Fruit fly (Drosophila melanogaster): Measurements from ENCODE around the gene ERp44.

DNA sequence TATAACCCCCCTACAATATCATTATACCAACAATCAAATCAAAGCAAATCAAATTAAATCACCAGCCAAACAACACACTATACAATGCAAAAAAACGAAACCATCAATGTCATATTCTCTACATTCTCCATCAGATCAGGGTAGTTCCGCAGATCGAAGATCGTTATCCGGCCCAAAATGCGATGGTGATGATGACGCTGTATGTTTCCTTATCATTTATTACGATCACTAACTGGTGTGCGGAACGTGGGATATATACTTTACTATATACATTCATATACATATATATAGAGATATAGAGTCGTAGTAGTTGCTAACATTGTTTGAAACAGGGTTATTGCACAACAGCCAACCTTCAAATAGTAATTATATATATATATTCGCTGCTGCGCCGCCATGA is 16.2 kb downstream of the ERp44 start:
- TF ChIP-seq cic (GFP tag; optimal IDR thresholded peaks at IDR 0.05) = no peak
- no peak for TF ChIP-seq Mnt (GFP tag; optimal IDR thresholded peaks at IDR 0.05)
- TF ChIP-seq Hr96 (GFP tag; optimal IDR thresholded peaks at IDR 0.05) = no peak
- TF ChIP-seq CG1620 (GFP tag; optimal IDR thresholded peaks at IDR 0.05) = no peak
- no peak for TF ChIP-seq tj (GFP tag; optimal IDR thresholded peaks at IDR 0.05)
- TF ChIP-seq pad (GFP tag; optimal IDR thresholded peaks at IDR 0.05) = no peak

Data from whole organism, adult.